Worm (Caenorhabditis elegans): ENCODE measurements around the gene Y7A5A.8.

- TF ChIP-seq ama-1 (optimal IDR thresholded peaks at IDR 0.05) (no peak), fkh-10 (GFP tag; optimal IDR thresholded peaks at IDR 0.05) (no peak)
These were observed 43.7 kb downstream of the Y7A5A.8 start, which contains the start of the genes csb-1 and F53H4.4 for ce11 chrX:15865868-15866555.
